Worm (Caenorhabditis elegans): ENCODE results near the gene nhr-157.

- TF ChIP-seq B0310.2 (tag; optimal IDR thresholded peaks at IDR 0.05) (no peak), flt-1 (GFP tag; IDR thresholded peaks at IDR 0.05) (no peak), hmbx-1 (tag; optimal IDR thresholded peaks at IDR 0.05) (no peak), pes-1 (GFP tag; IDR thresholded peaks at IDR 0.05) (no peak), sea-1 (GFP tag; conservative IDR thresholded peaks at IDR 0.05) (no peak), tra-4 (tag; optimal IDR thresholded peaks at IDR 0.05) (no peak), ama-1 (optimal IDR thresholded peaks at IDR 0.05) (no peak), hmg-4 (GFP tag; optimal IDR thresholded peaks at IDR 0.05) (no peak)
Measured at ce11 chrV:3831616-3832015, 37.2 kb downstream of the nhr-157 start, which contains the start of gene H10D18.5.

All from whole organism, early embryonic.